Worm (Caenorhabditis elegans): ENCODE data around the gene acp-3.

acp-3 gene

DNA sequence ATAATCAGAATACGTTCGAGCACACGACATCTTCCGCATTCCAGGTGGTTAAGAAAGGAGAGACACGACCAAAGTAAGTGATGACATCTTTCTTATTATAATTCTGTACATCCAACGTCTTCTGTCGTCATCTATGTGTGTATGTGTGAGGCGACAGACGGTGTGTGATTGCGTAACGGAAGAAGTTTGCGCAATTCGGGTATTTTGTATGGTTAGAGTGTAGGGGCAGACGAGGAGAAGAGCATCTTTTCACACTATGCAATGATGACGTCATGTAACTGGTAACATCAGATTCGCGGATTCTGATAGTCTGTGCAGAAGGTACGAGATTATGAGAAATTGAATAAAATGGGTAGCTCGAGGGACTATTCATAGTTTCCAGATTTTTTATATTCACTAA, 21.9 kb downstream of the acp-3 start:
- TF ChIP-seq mml-1 (tag; optimal IDR thresholded peaks at IDR 0.05) (no peak), nhr-43 (tag; optimal IDR thresholded peaks at IDR 0.05; ENCODE audit: poor library complexity, severe bottlenecking) (no peak), fkh-10 (GFP tag; optimal IDR thresholded peaks at IDR 0.05) (no peak), nhr-77 (tag; optimal IDR thresholded peaks at IDR 0.05) (no peak), nfya-1 (tag; optimal IDR thresholded peaks at IDR 0.05; ENCODE audit: insufficient read depth) (no peak), ceh-82 (tag; optimal IDR thresholded peaks at IDR 0.05) (no peak), egl-5 (tag; optimal IDR thresholded peaks at IDR 0.05) (no peak), ztf-11 (tag; optimal IDR thresholded peaks at IDR 0.05) (no peak), ZK546.5 (tag; optimal IDR thresholded peaks at IDR 0.05) (no peak), daf-12 (tag; optimal IDR thresholded peaks at IDR 0.05) (no peak), ceh-9 (tag; optimal IDR thresholded peaks at IDR 0.05) (no peak), nhr-67 (tag; optimal IDR thresholded peaks at IDR 0.05) (no peak), nhr-23 (tag; optimal IDR thresholded peaks at IDR 0.05) (no peak), jun-1 (tag; optimal IDR thresholded peaks at IDR 0.05) (no peak), ceh-28 (tag; optimal IDR thresholded peaks at IDR 0.05) (no peak), lin-15B (tag; optimal IDR thresholded peaks at IDR 0.05) (no peak), ama-1 (optimal IDR thresholded peaks at IDR 0.05) (no peak), elt-2 (tag; optimal IDR thresholded peaks at IDR 0.05) (no peak), nhr-25 (tag; optimal IDR thresholded peaks at IDR 0.05) (no peak), nhr-237 (tag; optimal IDR thresholded peaks at IDR 0.05) (no peak)

DNA sequence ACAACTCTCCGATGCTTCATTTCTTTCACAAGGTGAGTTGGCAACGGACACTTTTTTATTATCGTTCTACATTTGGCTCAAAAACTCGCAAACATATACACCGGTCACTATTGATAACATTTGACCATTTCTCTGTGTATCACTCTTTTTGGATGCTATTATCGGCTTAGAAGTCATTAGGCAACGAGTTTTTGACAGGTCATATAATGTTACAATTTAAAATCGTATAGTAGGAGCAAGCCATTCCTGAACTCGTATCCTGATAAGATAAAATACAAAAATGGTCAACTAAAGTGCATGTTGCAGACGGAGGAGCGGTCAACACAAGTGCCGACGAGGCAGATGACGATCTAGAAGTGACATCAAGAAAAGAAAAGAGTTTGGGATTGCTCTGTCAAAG, 24.0 kb downstream of the acp-3 start:
- TF ChIP-seq pha-4 (tag; optimal IDR thresholded peaks at IDR 0.05) (peak; percentile 21), zag-1 (tag; optimal IDR thresholded peaks at IDR 0.05) (no peak), ztf-4 (tag; optimal IDR thresholded peaks at IDR 0.05) (no peak), elt-2 (tag; optimal IDR thresholded peaks at IDR 0.05) (peak; percentile 33), pqm-1 (tag; optimal IDR thresholded peaks at IDR 0.05) (peak; percentile 70)

DNA sequence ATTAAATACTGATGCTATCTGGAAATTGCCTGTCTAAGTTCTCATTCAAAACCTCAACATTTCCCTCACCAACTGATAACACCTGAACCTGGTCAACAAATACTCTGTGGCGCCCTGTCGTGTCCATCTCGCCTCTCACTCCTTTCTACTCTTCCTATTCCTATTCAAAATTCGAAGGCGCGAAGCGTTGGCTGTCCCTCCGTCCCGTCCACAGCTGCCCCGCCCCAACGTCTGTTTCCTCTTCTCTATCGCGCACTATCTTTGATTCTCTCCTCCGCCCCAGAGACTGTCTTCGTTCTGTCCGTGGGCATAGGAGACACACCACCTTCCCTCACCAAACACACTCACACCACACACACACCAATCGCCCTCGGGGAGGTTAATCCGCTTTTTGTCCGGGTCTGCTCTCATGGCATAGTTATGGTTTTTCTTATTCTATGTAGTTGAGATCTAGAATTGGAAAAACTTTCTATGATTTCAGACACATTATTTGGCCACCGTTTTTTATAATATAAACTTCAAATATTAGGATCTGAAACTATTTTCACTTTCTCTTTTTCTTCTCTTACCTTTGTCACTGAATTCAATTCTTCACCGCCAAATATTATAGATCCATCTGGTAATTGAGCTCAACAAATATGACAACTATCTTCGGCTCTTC, 24.7 kb downstream of the acp-3 start, which contains the start of gene efl-3:
efl-3 (plus strand) TSS at position 611 of the 661 bp plus-strand sequence.
- TF ChIP-seq R02D3.7 (tag; optimal IDR thresholded peaks at IDR 0.05) (no peak), elt-2 (tag; optimal IDR thresholded peaks at IDR 0.05) (peak; percentile 37), snpc-4 (tag; optimal IDR thresholded peaks at IDR 0.05) (no peak), nhr-237 (tag; optimal IDR thresholded peaks at IDR 0.05) (no peak), nhr-67 (tag; optimal IDR thresholded peaks at IDR 0.05) (no peak), lin-39 (tag; optimal IDR thresholded peaks at IDR 0.05) (no peak), pqm-1 (tag; optimal IDR thresholded peaks at IDR 0.05) (peak; percentile 16), nhr-76 (tag; optimal IDR thresholded peaks at IDR 0.05) (no peak)

DNA sequence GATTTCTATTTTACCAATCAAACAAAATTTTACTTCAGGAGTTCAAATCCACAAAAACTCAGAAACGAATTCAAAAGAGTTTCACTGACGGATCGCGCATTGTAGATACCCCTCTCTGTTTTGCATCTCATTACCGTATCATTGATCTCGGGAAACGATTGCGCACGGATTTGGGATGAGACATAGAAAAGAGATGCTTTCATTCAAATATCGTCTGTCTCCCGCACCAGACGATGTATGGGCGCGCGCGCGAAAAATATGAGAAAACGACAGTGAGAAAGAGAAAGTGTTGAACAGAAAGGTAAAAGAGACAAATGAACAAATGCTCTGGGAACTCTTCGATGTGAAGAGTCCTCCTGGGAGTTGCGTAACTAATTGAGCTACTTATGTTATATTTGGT, 25.9 kb downstream of the acp-3 start:
- TF ChIP-seq nhr-76 (tag; optimal IDR thresholded peaks at IDR 0.05) (no peak), ama-1 (optimal IDR thresholded peaks at IDR 0.05) (no peak), ZK546.5 (tag; optimal IDR thresholded peaks at IDR 0.05) (no peak), mml-1 (tag; optimal IDR thresholded peaks at IDR 0.05) (no peak), zag-1 (tag; optimal IDR thresholded peaks at IDR 0.05) (no peak), elt-1 (tag; optimal IDR thresholded peaks at IDR 0.05) (no peak), nhr-23 (tag; optimal IDR thresholded peaks at IDR 0.05) (no peak), elt-3 (tag; optimal IDR thresholded peaks at IDR 0.05) (no peak), nfya-1 (tag; optimal IDR thresholded peaks at IDR 0.05; ENCODE audit: insufficient read depth) (no peak), ceh-16 (tag; optimal IDR thresholded peaks at IDR 0.05) (no peak), unc-39 (tag; optimal IDR thresholded peaks at IDR 0.05) (no peak), snpc-4 (tag; optimal IDR thresholded peaks at IDR 0.05) (no peak), lsy-12 (tag; optimal IDR thresholded peaks at IDR 0.05) (no peak)

DNA sequence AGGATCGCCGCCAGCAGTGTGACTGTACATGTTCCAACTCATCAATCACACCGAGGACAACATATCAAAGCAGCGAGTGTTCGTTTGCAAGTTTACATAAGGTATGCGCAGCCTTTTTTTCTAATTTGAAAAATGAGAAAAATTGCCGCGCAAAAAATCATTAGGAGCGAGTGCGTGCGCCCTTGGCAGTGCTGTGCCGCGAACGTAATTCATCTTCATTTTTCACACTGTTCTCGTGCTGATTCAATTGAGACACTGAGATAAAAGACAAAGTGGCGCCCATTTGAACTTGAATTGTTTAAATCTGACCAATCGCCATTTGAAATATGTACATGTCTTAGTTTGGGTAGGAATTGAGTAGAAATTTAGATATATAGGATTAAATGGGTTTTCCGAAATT, 27.4 kb downstream of the acp-3 start:
- TF ChIP-seq nhr-25 (tag; optimal IDR thresholded peaks at IDR 0.05), result peak; percentile 50
- no peak for TF ChIP-seq nhr-12 (tag; optimal IDR thresholded peaks at IDR 0.05)
- TF ChIP-seq lin-39 (tag; optimal IDR thresholded peaks at IDR 0.05), result peak; percentile 64
